Worm (Caenorhabditis elegans): Measurements from ENCODE around the gene oac-56.

- TF ChIP-seq ama-1 (optimal IDR thresholded peaks at IDR 0.05): no peak
- no peak for TF ChIP-seq ama-1 (GFP tag; optimal IDR thresholded peaks at IDR 0.05)
- TF ChIP-seq nhr-80 (tag; optimal IDR thresholded peaks at IDR 0.05): no peak
- no peak for TF ChIP-seq lsl-1 (GFP tag; optimal IDR thresholded peaks at IDR 0.05)
- TF ChIP-seq chd-7 (tag; optimal IDR thresholded peaks at IDR 0.05): no peak
- no peak for TF ChIP-seq ceh-100 (GFP tag; IDR thresholded peaks at IDR 0.05)
- no peak for TF ChIP-seq let-607 (tag; optimal IDR thresholded peaks at IDR 0.05)
- no peak for TF ChIP-seq tbp1 (GFP tag; optimal IDR thresholded peaks at IDR 0.05)
- TF ChIP-seq nhr-90 (tag; optimal IDR thresholded peaks at IDR 0.05): no peak
Measured at ce11 chrIV:14393838-14394237, 43.3 kb upstream of the oac-56 start, which contains the start of gene clc-8.

Measured in whole organism, young adult.